Fruit fly (Drosophila melanogaster) Kc167 (cell line): ENCODE results near the gene Hus1-like.

Experiments
- Myc ChIP-seq: fragments of >200 bp; optimal IDR thresholded peaks from 2 replicates; lab custom pipeline; 2017; ENCODE audit warnings: missing external identifiers
- Sin3A ChIP-seq: fragments of >200 bp; optimal IDR thresholded peaks from 2 replicates; lab custom pipeline; 2018; ENCODE audit warnings: missing external identifiers
- h ChIP-seq: fragments of >200 bp; optimal IDR thresholded peaks from 3 replicates; lab custom pipeline; 2018; ENCODE audit warnings: missing external identifiers
- insv ChIP-seq: fragments of >200 bp; optimal IDR thresholded peaks from 3 replicates; lab custom pipeline; 2018; ENCODE audit warnings: missing external identifiers
- psq ChIP-seq: fragments of >200 bp; optimal IDR thresholded peaks from 2 replicates; lab custom pipeline; 2017; ENCODE audit warnings: missing external identifiers
- ttk ChIP-seq: sonication (Bioruptor generic); optimal IDR thresholded peaks from 2 replicates; lab custom pipeline; 2017; ENCODE audit warnings: missing external identifiers

Hus1-like gene

dm6 chr3R:4811936-4812534, at the start of gene Hus1-like, which contains the start of gene ctrip:
Gene Hus1-like (minus strand): TSS chr3R:4812096.
Gene ctrip (minus strand): TSS chr3R:4812096.
- no peak for TF ChIP-seq h (lab: Kevin White, UChicago)
- no peak for TF ChIP-seq ttk (lab: Kevin White, UChicago)
- TF ChIP-seq Myc (lab: Kevin White, UChicago), result no peak
- TF ChIP-seq Sin3A (lab: Kevin White, UChicago), result no peak
- TF ChIP-seq insv (lab: Kevin White, UChicago), result no peak
- no peak for TF ChIP-seq psq (lab: Kevin White, UChicago)

- no peak for TF ChIP-seq ttk (lab: Kevin White, UChicago)
- TF ChIP-seq insv (lab: Kevin White, UChicago), result no peak
- no peak for TF ChIP-seq psq (lab: Kevin White, UChicago)
- no peak for TF ChIP-seq h (lab: Kevin White, UChicago)
- no peak for TF ChIP-seq Myc (lab: Kevin White, UChicago)
- TF ChIP-seq Sin3A (lab: Kevin White, UChicago), result no peak
These were observed 49.2 kb upstream of the Hus1-like start for dm6 chr3R:4861144-4861543.

dm6 chr3R:4858508-4859275, 46.8 kb upstream of the Hus1-like start:
- no peak for TF ChIP-seq Sin3A (lab: Kevin White, UChicago)
- no peak for TF ChIP-seq ttk (lab: Kevin White, UChicago)
- no peak for TF ChIP-seq Myc (lab: Kevin White, UChicago)
- no peak for TF ChIP-seq h (lab: Kevin White, UChicago)
- TF ChIP-seq psq (lab: Kevin White, UChicago), result no peak
- no peak for TF ChIP-seq insv (lab: Kevin White, UChicago)

DNA sequence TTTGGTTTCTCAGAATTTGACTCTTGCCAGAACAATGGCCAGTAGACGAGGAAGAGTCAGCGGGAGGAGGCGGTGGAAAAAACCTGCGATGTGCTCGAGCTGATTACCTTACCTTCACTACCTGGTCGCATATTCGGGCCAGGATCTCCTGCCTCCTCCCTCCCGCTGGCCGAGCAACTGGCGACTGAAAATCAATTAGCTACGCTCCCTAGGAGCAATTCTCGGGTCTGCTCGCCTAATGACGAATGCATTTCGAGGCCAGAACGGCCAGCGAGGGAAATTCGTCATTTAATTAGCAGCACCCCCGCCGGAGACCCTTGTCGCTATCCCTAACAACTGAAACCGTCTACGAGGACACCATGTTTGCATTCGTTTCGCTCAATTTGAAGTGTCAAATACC, 46.1 kb upstream of the Hus1-like start:
- TF ChIP-seq Myc (lab: Kevin White, UChicago) (no peak), psq (lab: Kevin White, UChicago) (no peak), Sin3A (lab: Kevin White, UChicago) (no peak), ttk (lab: Kevin White, UChicago) (no peak), h (lab: Kevin White, UChicago) (no peak), insv (lab: Kevin White, UChicago) (no peak)

dm6 chr3R:4855711-4856110, 43.8 kb upstream of the Hus1-like start:
- TF ChIP-seq Sin3A (lab: Kevin White, UChicago), result no peak
- TF ChIP-seq Myc (lab: Kevin White, UChicago), result no peak
- no peak for TF ChIP-seq ttk (lab: Kevin White, UChicago)
- TF ChIP-seq h (lab: Kevin White, UChicago), result no peak
- TF ChIP-seq psq (lab: Kevin White, UChicago), result no peak
- no peak for TF ChIP-seq insv (lab: Kevin White, UChicago)

dm6 chr3R:4854216-4854615, 42.3 kb upstream of the Hus1-like start:
- TF ChIP-seq Myc (lab: Kevin White, UChicago), result no peak
- TF ChIP-seq ttk (lab: Kevin White, UChicago), result no peak
- no peak for TF ChIP-seq h (lab: Kevin White, UChicago)
- TF ChIP-seq insv (lab: Kevin White, UChicago), result no peak
- no peak for TF ChIP-seq Sin3A (lab: Kevin White, UChicago)
- no peak for TF ChIP-seq psq (lab: Kevin White, UChicago)

dm6 chr3R:4853504-4853903, 41.6 kb upstream of the Hus1-like start:
- TF ChIP-seq insv (lab: Kevin White, UChicago) (no peak), h (lab: Kevin White, UChicago) (no peak), psq (lab: Kevin White, UChicago) (no peak), ttk (lab: Kevin White, UChicago) (no peak), Sin3A (lab: Kevin White, UChicago) (no peak)

DNA sequence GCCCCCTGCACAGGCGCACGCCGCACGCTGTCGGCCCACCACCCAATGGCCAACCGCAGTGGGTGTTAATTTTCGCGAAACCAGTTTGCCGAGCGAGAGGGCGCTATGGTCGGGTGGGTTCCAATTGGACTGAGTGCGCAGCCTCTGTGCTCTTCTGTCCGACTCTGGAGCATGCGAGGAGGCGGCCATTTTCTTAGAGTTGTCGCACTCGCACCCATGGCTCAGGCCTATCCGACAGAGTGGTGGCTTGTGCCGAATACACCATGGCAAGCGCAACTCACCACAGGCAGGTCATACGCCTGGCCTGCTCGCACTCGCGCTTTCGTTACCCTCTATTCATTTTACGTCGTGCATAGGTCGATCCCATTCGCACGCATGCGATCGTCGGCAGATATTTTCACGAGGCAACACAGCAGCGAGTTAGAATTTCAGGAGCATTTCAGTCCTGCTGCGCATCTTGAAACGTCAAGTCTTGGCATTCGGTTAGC, 40.5 kb upstream of the Hus1-like start, which contains the start of gene opa:
Gene opa (plus strand): TSS at position 441 of the 488 bp plus-strand sequence.
- TF ChIP-seq ttk (lab: Kevin White, UChicago) (no peak), h (lab: Kevin White, UChicago) (no peak), insv (lab: Kevin White, UChicago) (no peak), psq (lab: Kevin White, UChicago) (no peak), Myc (lab: Kevin White, UChicago) (no peak), Sin3A (lab: Kevin White, UChicago) (no peak)

dm6 chr3R:4849035-4849656, 37.2 kb upstream of the Hus1-like start:
- TF ChIP-seq insv (lab: Kevin White, UChicago) (no peak), ttk (lab: Kevin White, UChicago) (no peak), h (lab: Kevin White, UChicago) (no peak), Sin3A (lab: Kevin White, UChicago) (no peak), Myc (lab: Kevin White, UChicago) (no peak), psq (lab: Kevin White, UChicago) (no peak)

- no peak for TF ChIP-seq ttk (lab: Kevin White, UChicago)
- TF ChIP-seq h (lab: Kevin White, UChicago), result no peak
- no peak for TF ChIP-seq Myc (lab: Kevin White, UChicago)
- TF ChIP-seq Sin3A (lab: Kevin White, UChicago), result no peak
- no peak for TF ChIP-seq psq (lab: Kevin White, UChicago)
- TF ChIP-seq insv (lab: Kevin White, UChicago), result no peak
These were observed 35.5 kb upstream of the Hus1-like start for dm6 chr3R:4847388-4847787.
